Fruit fly (Drosophila melanogaster) whole organism, embryonic: ENCODE results near the gene CG3625.
A peak's percentile ranks its signal among the peaks of the same experiment; 100 is the strongest.

ENCODE experiments used
- Adf1 ChIP-seq: fragments of 200-800 bp; sonication (Bioruptor generic); IDR thresholded peaks from 2 replicates; pipeline ENCODE4 v1.3.6; 2022; ENCODE audit warnings: missing biosample characterization, missing genetic modification characterization
- CG10431 ChIP-seq: fragments of 200-800 bp; sonication (Bioruptor generic); optimal IDR thresholded peaks from 3 replicates; lab custom pipeline; 2018; ENCODE audit warnings: missing biosample characterization, mild to moderate bottlenecking, missing genetic modification characterization
- CG10462 ChIP-seq: fragments of 200-800 bp; sonication (Bioruptor generic); optimal IDR thresholded peaks from 2 replicates; lab custom pipeline; 2016; ENCODE audit warnings: missing biosample characterization, missing genetic modification characterization
- CG10979 ChIP-seq: fragments of 200-800 bp; sonication (Bioruptor generic); optimal IDR thresholded peaks from 2 replicates; lab custom pipeline; 2018; ENCODE audit warnings: missing biosample characterization, mild to moderate bottlenecking, missing genetic modification characterization, moderate library complexity
- CG11085 ChIP-seq: fragments of 200-800 bp; sonication (Bioruptor generic); IDR thresholded peaks from 2 replicates; pipeline ENCODE4 v1.3.6; 2022; ENCODE audit warnings: missing biosample characterization, missing genetic modification characterization
- CG11247 ChIP-seq: fragments of 200-800 bp; sonication (Bioruptor generic); IDR thresholded peaks from 2 replicates; pipeline ENCODE4 v1.3.6; 2022; ENCODE audit warnings: missing biosample characterization, missing genetic modification characterization
- CG1233 ChIP-seq: fragments of 200-800 bp; sonication (Bioruptor generic); optimal IDR thresholded peaks from 4 replicates; lab custom pipeline; 2018; ENCODE audit warnings: missing biosample characterization, mild to moderate bottlenecking, missing genetic modification characterization
- CG14965 ChIP-seq: fragments of 200-800 bp; sonication (Bioruptor generic); optimal IDR thresholded peaks from 2 replicates; lab custom pipeline; 2016; ENCODE audit warnings: missing biosample characterization, missing genetic modification characterization, borderline replicate concordance
- CG1647 ChIP-seq: fragments of 200-800 bp; sonication (Bioruptor generic); optimal IDR thresholded peaks from 3 replicates; lab custom pipeline; 2016; ENCODE audit warnings: missing biosample characterization, missing genetic modification characterization
- CG16863 ChIP-seq: fragments of 200-800 bp; sonication (Bioruptor generic); optimal IDR thresholded peaks from 3 replicates; lab custom pipeline; 2016; ENCODE audit warnings: missing biosample characterization, missing genetic modification characterization
- CG17359 ChIP-seq: fragments of 200-800 bp; sonication (Bioruptor generic); optimal IDR thresholded peaks from 3 replicates; lab custom pipeline; 2018; ENCODE audit warnings: missing biosample characterization, mild to moderate bottlenecking, missing genetic modification characterization, moderate library complexity
- CG18262 ChIP-seq: fragments of 200-800 bp; optimal IDR thresholded peaks from 3 replicates; lab custom pipeline; 2019; ENCODE audit warnings: missing biosample characterization, mild to moderate bottlenecking, missing genetic modification characterization, moderate library complexity
- CG2678 ChIP-seq: fragments of 200-800 bp; sonication (Bioruptor generic); optimal IDR thresholded peaks from 3 replicates; lab custom pipeline; 2019; ENCODE audit warnings: missing biosample characterization, mild to moderate bottlenecking, missing genetic modification characterization, moderate library complexity
- CG32532 ChIP-seq: fragments of 200-800 bp; sonication (Bioruptor generic); IDR thresholded peaks from 2 replicates; pipeline ENCODE4 v1.3.6; 2022; ENCODE audit warnings: missing biosample characterization, missing genetic modification characterization
- CG3281 ChIP-seq: fragments of 200-800 bp; sonication (Bioruptor generic); optimal IDR thresholded peaks from 3 replicates; lab custom pipeline; 2017; ENCODE audit warnings: missing biosample characterization, mild to moderate bottlenecking, missing genetic modification characterization
- CG3847 ChIP-seq: fragments of 200-800 bp; sonication (Bioruptor generic); IDR thresholded peaks from 2 replicates; pipeline ENCODE4 v1.3.6; 2022; ENCODE audit warnings: missing biosample characterization, missing genetic modification characterization
- CG6765 ChIP-seq: fragments of 200-800 bp; sonication (Bioruptor generic); optimal IDR thresholded peaks from 3 replicates; lab custom pipeline; 2017; ENCODE audit warnings: missing biosample characterization, mild to moderate bottlenecking, missing genetic modification characterization
- CG6791 ChIP-seq: fragments of 200-800 bp; sonication (Bioruptor generic); IDR thresholded peaks from 3 replicates; pipeline ENCODE4 v1.3.6; 2022; ENCODE audit warnings: missing biosample characterization, missing genetic modification characterization; ENCODE audit not compliant: partially characterized antibody
- CG7271 ChIP-seq: fragments of 200-800 bp; sonication (Bioruptor generic); optimal IDR thresholded peaks from 2 replicates; lab custom pipeline; 2018; ENCODE audit warnings: missing biosample characterization, mild to moderate bottlenecking, missing genetic modification characterization, moderate library complexity
- CG9215 ChIP-seq: fragments of 200-800 bp; sonication (Bioruptor generic); IDR thresholded peaks from 2 replicates; pipeline ENCODE4 v1.3.6; 2022; ENCODE audit warnings: missing biosample characterization, missing genetic modification characterization
- CG9727 ChIP-seq: fragments of 200-800 bp; sonication (Bioruptor generic); optimal IDR thresholded peaks from 3 replicates; lab custom pipeline; 2017; ENCODE audit warnings: missing biosample characterization, mild to moderate bottlenecking, missing genetic modification characterization
- CG9876 ChIP-seq: fragments of 200-800 bp; sonication (Bioruptor generic); optimal IDR thresholded peaks from 2 replicates; lab custom pipeline; 2016; ENCODE audit warnings: missing biosample characterization, missing genetic modification characterization
- Dek ChIP-seq: fragments of 200-800 bp; sonication (Bioruptor generic); optimal IDR thresholded peaks from 3 replicates; lab custom pipeline; 2019; ENCODE audit warnings: missing biosample characterization, mild to moderate bottlenecking, missing genetic modification characterization, moderate library complexity
- Gug ChIP-seq: fragments of 200-800 bp; sonication (Bioruptor generic); IDR thresholded peaks from 4 replicates; pipeline ENCODE4 v1.3.6; 2022; ENCODE audit warnings: missing biosample characterization, missing genetic modification characterization
- HLH54F ChIP-seq: fragments of 200-800 bp; sonication (Bioruptor generic); optimal IDR thresholded peaks from 3 replicates; lab custom pipeline; 2016; ENCODE audit warnings: missing biosample characterization, missing genetic modification characterization
- HLHmδ ChIP-seq: fragments of 200-800 bp; sonication (Bioruptor generic); optimal IDR thresholded peaks from 2 replicates; lab custom pipeline; 2018; ENCODE audit warnings: missing biosample characterization, mild to moderate bottlenecking, missing genetic modification characterization, moderate library complexity
- Hmr ChIP-seq: fragments of 200-800 bp; sonication (Bioruptor generic); optimal IDR thresholded peaks from 3 replicates; lab custom pipeline; 2017; ENCODE audit warnings: mild to moderate bottlenecking, missing biosample characterization, missing genetic modification reagents, missing genetic modification characterization
- Hr78 ChIP-seq, 2 experiments: fragments of 200-800 bp in 1 of 2; fragments of >200 bp in 1 of 2; sonication (Bioruptor generic) in 1 of 2; optimal IDR thresholded peaks; 2 replicates each; lab custom pipeline; 2017 to 2019; ENCODE audit warnings: missing biosample characterization in 2 of 2, missing genetic modification characterization in 2 of 2, mild to moderate bottlenecking in 1 of 2, moderate library complexity in 1 of 2
- Lpt ChIP-seq: fragments of >200 bp; optimal IDR thresholded peaks from 2 replicates; lab custom pipeline; 2018; ENCODE audit warnings: missing biosample characterization, missing genetic modification characterization
- MTF-1 ChIP-seq: fragments of 200-800 bp; sonication (Bioruptor generic); optimal IDR thresholded peaks from 2 replicates; lab custom pipeline; 2018; ENCODE audit warnings: missing biosample characterization, mild to moderate bottlenecking, missing genetic modification characterization, borderline replicate concordance
- Mrtf ChIP-seq: fragments of 200-800 bp; sonication (Bioruptor generic); IDR thresholded peaks from 3 replicates; pipeline ENCODE4 v1.3.6; 2022; ENCODE audit warnings: missing biosample characterization, missing genetic modification characterization
- Ravus ChIP-seq: fragments of 200-800 bp; sonication (Bioruptor generic); IDR thresholded peaks from 2 replicates; pipeline ENCODE4 v1.3.6; 2022; ENCODE audit warnings: missing biosample characterization, missing genetic modification characterization
- Sin3A ChIP-seq: fragments of >200 bp; optimal IDR thresholded peaks from 2 replicates; lab custom pipeline; 2018
- Vsx1 ChIP-seq: fragments of 200-800 bp; sonication (Bioruptor generic); optimal IDR thresholded peaks from 2 replicates; lab custom pipeline; 2017; ENCODE audit warnings: missing biosample characterization, mild to moderate bottlenecking, missing genetic modification characterization, missing genetic modification reagents
- aop ChIP-seq: fragments of 200-800 bp; sonication (Bioruptor generic); IDR thresholded peaks from 2 replicates; pipeline ENCODE4 v1.3.6; 2022; ENCODE audit warnings: missing biosample characterization, missing genetic modification characterization
- cg ChIP-seq: fragments of 200-800 bp; sonication (Bioruptor generic); optimal IDR thresholded peaks from 3 replicates; lab custom pipeline; 2019; ENCODE audit warnings: missing biosample characterization, mild to moderate bottlenecking, missing genetic modification characterization, moderate library complexity
- chn ChIP-seq: fragments of 200-800 bp; sonication (Bioruptor generic); optimal IDR thresholded peaks from 2 replicates; lab custom pipeline; 2016; ENCODE audit warnings: missing biosample characterization, missing genetic modification characterization
- grn ChIP-seq: fragments of 200-800 bp; sonication (Bioruptor generic); optimal IDR thresholded peaks from 3 replicates; lab custom pipeline; 2017; ENCODE audit warnings: missing biosample characterization, missing genetic modification characterization
- hbn ChIP-seq: fragments of 200-800 bp; sonication (Bioruptor generic); IDR thresholded peaks from 2 replicates; pipeline ENCODE4 v1.3.6; 2022; ENCODE audit warnings: missing biosample characterization, missing genetic modification characterization; ENCODE audit not compliant: partially characterized antibody
- nerfin-2 ChIP-seq: fragments of 200-800 bp; sonication (Bioruptor generic); IDR thresholded peaks from 2 replicates; pipeline ENCODE4 v1.3.6; 2022; ENCODE audit warnings: missing biosample characterization, missing genetic modification characterization; ENCODE audit not compliant: partially characterized antibody
- pfk ChIP-seq: fragments of 200-800 bp; sonication (Bioruptor generic); optimal IDR thresholded peaks from 2 replicates; lab custom pipeline; 2018; ENCODE audit warnings: missing biosample characterization, mild to moderate bottlenecking, missing genetic modification characterization, moderate library complexity
- pnt ChIP-seq: fragments of 200-800 bp; sonication (Bioruptor generic); optimal IDR thresholded peaks from 3 replicates; lab custom pipeline; 2016; ENCODE audit warnings: missing biosample characterization, missing genetic modification characterization
- ro ChIP-seq: fragments of 200-800 bp; sonication (Bioruptor generic); IDR thresholded peaks from 2 replicates; pipeline ENCODE4 v1.3.6; 2022; ENCODE audit warnings: missing biosample characterization, missing genetic modification characterization
- run ChIP-seq: fragments of 200-800 bp; sonication (Bioruptor generic); optimal IDR thresholded peaks from 3 replicates; lab custom pipeline; 2018; ENCODE audit warnings: missing biosample characterization, mild to moderate bottlenecking, missing genetic modification characterization
- sens-2 ChIP-seq: fragments of 200-800 bp; sonication (Bioruptor generic); IDR thresholded peaks from 2 replicates; pipeline ENCODE4 v1.3.6; 2022; ENCODE audit warnings: missing biosample characterization, missing genetic modification characterization
- ssp ChIP-seq: fragments of 200-800 bp; sonication (Bioruptor generic); IDR thresholded peaks from 2 replicates; pipeline ENCODE4 v1.3.6; 2022; ENCODE audit warnings: missing biosample characterization, missing genetic modification characterization
- tx ChIP-seq: fragments of 200-800 bp; sonication (Bioruptor generic); optimal IDR thresholded peaks from 2 replicates; lab custom pipeline; 2016; ENCODE audit warnings: missing biosample characterization, missing genetic modification characterization
- unc-4 ChIP-seq: fragments of 200-800 bp; sonication (Bioruptor generic); IDR thresholded peaks from 2 replicates; pipeline ENCODE4 v1.3.6; 2022; ENCODE audit warnings: missing biosample characterization, missing genetic modification characterization; ENCODE audit not compliant: partially characterized antibody
- wdn ChIP-seq: fragments of 200-800 bp; sonication (Bioruptor generic); IDR thresholded peaks from 2 replicates; pipeline ENCODE4 v1.3.6; 2022; ENCODE audit warnings: missing biosample characterization, missing genetic modification characterization
- zfh1 ChIP-seq: fragments of 200-800 bp; sonication (Bioruptor generic); IDR thresholded peaks from 3 replicates; pipeline ENCODE4 v1.3.6; 2022; ENCODE audit warnings: missing biosample characterization, missing genetic modification characterization

The CG3625 gene

DNA sequence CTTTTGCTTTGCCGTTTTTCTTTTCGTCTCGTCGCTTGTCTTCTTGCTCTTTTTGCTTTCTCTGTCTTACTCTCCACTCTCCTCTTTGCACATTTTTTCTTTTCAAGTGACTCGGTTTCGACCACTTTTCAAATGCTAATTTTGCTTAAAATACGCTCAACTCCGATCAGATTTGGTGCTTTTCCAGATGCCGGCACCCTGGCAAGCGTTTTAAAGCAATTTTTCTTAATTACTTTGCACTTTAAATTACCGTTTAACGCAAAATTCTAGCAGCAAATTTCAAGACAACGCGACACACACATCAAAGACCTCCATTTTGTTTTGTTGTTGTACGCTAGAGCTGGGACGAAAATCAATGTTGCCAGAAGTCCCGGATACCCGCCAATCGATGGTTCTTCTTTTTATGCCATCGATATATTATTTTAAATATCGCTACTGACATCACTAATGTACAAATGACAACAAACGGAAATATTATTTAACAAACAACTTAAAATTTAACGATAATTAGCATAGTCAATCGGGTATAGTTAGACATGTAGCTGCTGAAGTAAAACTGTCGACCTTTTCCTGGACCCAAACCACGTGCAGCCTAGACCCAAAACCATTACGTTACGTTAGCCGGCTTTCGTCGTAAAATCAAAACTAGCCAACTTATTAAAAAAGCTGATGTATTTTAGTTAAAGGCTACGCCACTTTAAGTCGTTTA lies 40.9 kb downstream of the CG3625 start, which contains the start of gene kis (continued):
- TF ChIP-seq Sin3A (peak; percentile 95), HLH54F (GFP tag; lab: Kevin White, UChicago) (peak; percentile 60), unc-4 (GFP tag; lab: Robert Waterston, UW) (peak; percentile 97), chn (peak; percentile 40), tx (peak; percentile 50), Vsx1 (GFP tag; lab: Kevin White, UChicago) (no peak), zfh1 (GFP tag; lab: Robert Waterston, UW) (peak; percentile 39; the same call in 2 of the 3 replicates), CG10431 (GFP tag; lab: Kevin White, UChicago) (peak; percentile 16), cg (GFP tag; lab: Kevin White, UChicago) (peak; percentile 47), CG1647 (GFP tag; lab: Kevin White, UChicago) (peak; percentile 3), Gug (GFP tag; lab: Robert Waterston, UW) (no peak; the same call in 3 of the 4 replicates), Dek (tag; lab: Kevin White, UChicago) (no peak), CG3281 (peak; percentile 9), ro (no peak), CG17359 (tag; lab: Kevin White, UChicago) (peak; percentile 45), CG7271 (tag; lab: Kevin White, UChicago) (peak; percentile 20), grn (GFP tag; lab: Kevin White, UChicago) (no peak), CG18262 (tag; lab: Kevin White, UChicago) (peak; percentile 25), Lpt (GFP tag; lab: Kevin White, UChicago) (no peak), CG1233 (GFP tag; lab: Kevin White, UChicago) (no peak), CG6791 (peak; percentile 93), pfk (no peak), CG32532 (GFP tag; lab: Robert Waterston, UW) (peak; percentile 68), CG3847 (GFP tag; lab: Robert Waterston, UW) (peak; percentile 61), Hr78 (GFP tag; optimal IDR thresholded peaks at IDR 0.05; lab: Kevin White, UChicago) (peak in 1 of 2 experiments; percentile 59), CG9876 (GFP tag; lab: Kevin White, UChicago) (no peak), nerfin-2 (peak; percentile 80), Hmr (GFP tag; lab: Kevin White, UChicago) (peak; percentile 66), wdn (GFP tag; lab: Robert Waterston, UW) (no peak), CG14965 (GFP tag; lab: Kevin White, UChicago) (no peak), CG16863 (GFP tag; lab: Kevin White, UChicago) (no peak), hbn (GFP tag; lab: Robert Waterston, UW) (peak; percentile 93), CG9727 (GFP tag; lab: Kevin White, UChicago) (peak; percentile 41), CG6765 (GFP tag; lab: Kevin White, UChicago) (no peak), CG10462 (GFP tag; lab: Kevin White, UChicago) (no peak), Mrtf (GFP tag; lab: Robert Waterston, UW) (no peak), HLHmδ (no peak), pnt (GFP tag; lab: Kevin White, UChicago) (no peak), sens-2 (no peak), CG2678 (tag; lab: Kevin White, UChicago) (peak; percentile 41), ssp (GFP tag; lab: Robert Waterston, UW) (no peak), CG9215 (GFP tag; lab: Robert Waterston, UW) (peak; percentile 34; the same call in 1 of the 2 replicates), Ravus (GFP tag; lab: Robert Waterston, UW) (no peak), MTF-1 (no peak), CG10979 (tag; lab: Kevin White, UChicago) (peak; percentile 1), aop (GFP tag; lab: Robert Waterston, UW) (no peak), run (tag; lab: Kevin White, UChicago) (no peak), Adf1 (GFP tag; lab: Robert Waterston, UW) (peak; percentile 41), CG11085 (no peak), CG11247 (peak; percentile 19; the same call in 1 of the 2 replicates)
